Worm (Caenorhabditis elegans) whole organism, L4 larva: ENCODE data around the gene sru-2.

Experiments
- D1046.2 ChIP-seq: fragments of 200-800 bp; sonication (Bioruptor generic); IDR thresholded peaks from 2 replicates; pipeline ENCODE4 v1.3.6; 2022; ENCODE audit warnings: missing genetic modification characterization, missing compliant biosample characterization
- F26F4.8 ChIP-seq: fragments of 200-800 bp; sonication (Bioruptor generic); conservative IDR thresholded peaks from 2 replicates; pipeline ENCODE4 v1.3.6; 2022; ENCODE audit warnings: missing genetic modification characterization, missing compliant biosample characterization
- F44E2.7 ChIP-seq: fragments of 200-800 bp; sonication (Bioruptor generic); IDR thresholded peaks from 2 replicates; pipeline ENCODE4 v2.1.2; 2022; ENCODE audit warnings: missing genetic modification characterization, missing compliant biosample characterization
- T20F7.1 ChIP-seq: fragments of 200-800 bp; sonication (Bioruptor generic); optimal IDR thresholded peaks from 2 replicates; lab custom pipeline; 2018; ENCODE audit warnings: mild to moderate bottlenecking, missing genetic modification characterization, missing compliant biosample characterization
- Y105C5A.15 ChIP-seq: fragments of 200-800 bp; sonication (Bioruptor generic); IDR thresholded peaks from 2 replicates; pipeline ENCODE4 v1.3.6; 2022; ENCODE audit warnings: missing genetic modification characterization, missing compliant biosample characterization
- Y48G9A.11 ChIP-seq: fragments of 200-800 bp; sonication (Bioruptor generic); IDR thresholded peaks from 2 replicates; pipeline ENCODE4 v1.3.6; 2022; ENCODE audit warnings: missing genetic modification reagents, missing genetic modification characterization, missing compliant biosample characterization
- ZK337.2 ChIP-seq: fragments of 200-800 bp; sonication (Bioruptor generic); IDR thresholded peaks from 2 replicates; pipeline ENCODE4 v1.3.6; 2022; ENCODE audit warnings: missing genetic modification reagents, missing genetic modification characterization, missing compliant biosample characterization
- ZK546.5 ChIP-seq, 2 experiments: sonication (generic microtip); optimal IDR thresholded peaks; 2 replicates each; lab custom pipeline; 2017; ENCODE audit warnings: missing biosample characterization in 2 of 2, missing genetic modification characterization in 2 of 2
- aly-2 ChIP-seq: sonication (generic microtip); optimal IDR thresholded peaks from 2 replicates; lab custom pipeline; 2018; ENCODE audit warnings: missing biosample characterization, missing genetic modification characterization
- arid-1 ChIP-seq: fragments of 200-800 bp; sonication (Bioruptor generic); conservative IDR thresholded peaks from 2 replicates; pipeline ENCODE4 v1.3.6; 2022; ENCODE audit warnings: missing genetic modification reagents, missing genetic modification characterization, missing compliant biosample characterization
- attf-4 ChIP-seq: sonication (generic microtip); optimal IDR thresholded peaks from 3 replicates; lab custom pipeline; 2017; ENCODE audit warnings: missing biosample characterization, missing genetic modification characterization
- ceh-32 ChIP-seq: sonication (generic microtip); optimal IDR thresholded peaks from 2 replicates; lab custom pipeline; 2016; ENCODE audit warnings: mild to moderate bottlenecking, missing genetic modification characterization, missing compliant biosample characterization; ENCODE audit not compliant: poor library complexity
- ceh-82 ChIP-seq: sonication (generic microtip); optimal IDR thresholded peaks from 2 replicates; lab custom pipeline; 2017; ENCODE audit warnings: missing biosample characterization, missing genetic modification characterization
- daf-12 ChIP-seq: fragments of 150-350 bp; optimal IDR thresholded peaks from 2 replicates; lab custom pipeline; 2014; ENCODE audit warnings: missing biosample characterization, missing genetic modification reagents, missing genetic modification characterization
- daf-16 ChIP-seq, 3 experiments: sonication (generic microtip); optimal IDR thresholded peaks; 2 replicates each; lab custom pipeline; 2016 to 2017; ENCODE audit warnings: missing genetic modification characterization in 3 of 3, missing genetic modification reagents in 3 of 3, mild to moderate bottlenecking in 2 of 3, missing compliant biosample characterization in 2 of 3, missing biosample characterization in 1 of 3, moderate library complexity in 1 of 3
- dmd-6 ChIP-seq: fragments of 200-800 bp; sonication (Bioruptor generic); IDR thresholded peaks from 2 replicates; pipeline ENCODE4 v1.3.6; 2022; ENCODE audit warnings: missing genetic modification reagents, missing genetic modification characterization, missing compliant biosample characterization
- dmd-8 ChIP-seq: fragments of 200-800 bp; sonication (Bioruptor generic); IDR thresholded peaks from 2 replicates; pipeline ENCODE4 v1.3.6; 2022; ENCODE audit warnings: missing genetic modification characterization, missing compliant biosample characterization
- duxl-1 ChIP-seq: sonication (generic microtip); optimal IDR thresholded peaks from 2 replicates; lab custom pipeline; 2016; ENCODE audit warnings: mild to moderate bottlenecking, missing genetic modification characterization, moderate library complexity, missing compliant biosample characterization; ENCODE audit not compliant: poor library complexity
- dve-1 ChIP-seq: sonication (generic microtip); optimal IDR thresholded peaks from 2 replicates; lab custom pipeline; 2017; ENCODE audit warnings: antibody characterized with exemption, mild to moderate bottlenecking, missing genetic modification characterization, missing compliant biosample characterization; ENCODE audit not compliant: insufficient read depth
- fkh-10 ChIP-seq: fragments of 150-350 bp; optimal IDR thresholded peaks from 2 replicates; lab custom pipeline; 2014; ENCODE audit warnings: missing biosample characterization, missing genetic modification reagents, missing genetic modification characterization
- fos-1 ChIP-seq: fragments of 150-350 bp; optimal IDR thresholded peaks from 2 replicates; lab custom pipeline; 2014; ENCODE audit warnings: missing biosample characterization, missing genetic modification characterization
- hlh-11 ChIP-seq: fragments of 200-800 bp; sonication (Bioruptor generic); optimal IDR thresholded peaks from 2 replicates; lab custom pipeline; 2018; ENCODE audit warnings: mild to moderate bottlenecking, missing genetic modification characterization, missing compliant biosample characterization
- hmg-1.1 ChIP-seq: fragments of 200-800 bp; sonication (Bioruptor generic); IDR thresholded peaks from 2 replicates; pipeline ENCODE4 v1.3.6; 2022; ENCODE audit warnings: missing genetic modification reagents, missing genetic modification characterization, missing compliant biosample characterization
- jun-1 ChIP-seq: fragments of 150-350 bp; optimal IDR thresholded peaks from 2 replicates; lab custom pipeline; 2014; ENCODE audit warnings: missing biosample characterization, missing genetic modification reagents, missing genetic modification characterization
- lim-7 ChIP-seq: fragments of 200-800 bp; sonication (Bioruptor generic); IDR thresholded peaks from 2 replicates; pipeline ENCODE4 v1.3.6; 2022; ENCODE audit warnings: missing genetic modification characterization, missing compliant biosample characterization
- lin-13 ChIP-seq: fragments of 150-350 bp; optimal IDR thresholded peaks from 2 replicates; lab custom pipeline; 2014; ENCODE audit warnings: missing biosample characterization, missing genetic modification reagents, missing genetic modification characterization
- lin-15B ChIP-seq: fragments of 150-350 bp; sonication (generic microtip); optimal IDR thresholded peaks from 3 replicates; lab custom pipeline; 2014; ENCODE audit warnings: missing biosample characterization, missing genetic modification characterization
- lin-38 ChIP-seq: fragments of 200-800 bp; sonication (Bioruptor generic); IDR thresholded peaks from 2 replicates; pipeline ENCODE4 v1.3.6; 2022; ENCODE audit warnings: missing genetic modification reagents, missing genetic modification characterization, missing compliant biosample characterization
- lir-3 ChIP-seq: sonication (generic microtip); optimal IDR thresholded peaks from 2 replicates; lab custom pipeline; 2016; ENCODE audit warnings: mild to moderate bottlenecking, missing genetic modification characterization, missing compliant biosample characterization
- mdl-1 ChIP-seq, 2 experiments: fragments of 150-350 bp in 1 of 2; sonication (generic microtip) in 1 of 2; optimal IDR thresholded peaks; 2 replicates each; lab custom pipeline; 2014 to 2017; ENCODE audit warnings: missing biosample characterization in 2 of 2, missing genetic modification characterization in 2 of 2
- mep-1 ChIP-seq: fragments of 150-350 bp; sonication (generic microtip); optimal IDR thresholded peaks from 3 replicates; lab custom pipeline; 2014; ENCODE audit warnings: missing biosample characterization, missing genetic modification characterization
- mes-2 ChIP-seq: sonication (generic microtip); optimal IDR thresholded peaks from 2 replicates; lab custom pipeline; 2016; ENCODE audit warnings: missing genotype, mild to moderate bottlenecking, missing genetic modification characterization, missing compliant biosample characterization; ENCODE audit not compliant: poor library complexity, severe bottlenecking
- mxl-2 ChIP-seq: fragments of 200-800 bp; sonication (Bioruptor generic); conservative IDR thresholded peaks from 2 replicates; pipeline ENCODE4 v1.3.6; 2022; ENCODE audit warnings: missing genetic modification reagents, missing genetic modification characterization, missing compliant biosample characterization
- mxl-3 ChIP-seq: fragments of 200-800 bp; sonication (Bioruptor generic); optimal IDR thresholded peaks from 2 replicates; lab custom pipeline; 2018; ENCODE audit warnings: mild to moderate bottlenecking, missing genetic modification characterization, missing compliant biosample characterization
- nhr-10 ChIP-seq: fragments of 150-350 bp; optimal IDR thresholded peaks from 2 replicates; lab custom pipeline; 2014; ENCODE audit warnings: missing biosample characterization, missing genetic modification characterization
- nhr-237 ChIP-seq: sonication (generic microtip); optimal IDR thresholded peaks from 2 replicates; lab custom pipeline; 2017; ENCODE audit warnings: missing biosample characterization, missing genetic modification characterization
- nhr-28 ChIP-seq: fragments of 150-350 bp; optimal IDR thresholded peaks from 2 replicates; lab custom pipeline; 2014; ENCODE audit warnings: missing biosample characterization, missing genetic modification characterization
- nhr-41 ChIP-seq: fragments of 200-800 bp; sonication (Bioruptor generic); IDR thresholded peaks from 2 replicates; pipeline ENCODE4 v1.3.6; 2022; ENCODE audit warnings: missing genetic modification reagents, missing genetic modification characterization, missing compliant biosample characterization
- nhr-76 ChIP-seq: fragments of 150-350 bp; optimal IDR thresholded peaks from 2 replicates; lab custom pipeline; 2014; ENCODE audit warnings: missing biosample characterization, missing genetic modification characterization
- pha-4 ChIP-seq, 2 experiments: fragments of 150-350 bp in 1 of 2; fragments of 200-800 bp in 1 of 2; sonication (Bioruptor generic) in 1 of 2; IDR thresholded peaks in 1 of 2; optimal IDR thresholded peaks in 1 of 2; 2 replicates each; pipeline versions ENCODE4 v1.3.6 to Lab custom; 2014 to 2022; ENCODE audit warnings: missing genetic modification characterization in 2 of 2, missing genetic modification reagents in 2 of 2, missing biosample characterization in 1 of 2, missing compliant biosample characterization in 1 of 2
- pqm-1 ChIP-seq: sonication (generic microtip); optimal IDR thresholded peaks from 2 replicates; lab custom pipeline; 2017; ENCODE audit warnings: missing biosample characterization, missing genetic modification characterization
- saeg-2 ChIP-seq: fragments of 200-800 bp; sonication (Bioruptor generic); IDR thresholded peaks from 2 replicates; pipeline ENCODE4 v1.3.6; 2022; ENCODE audit warnings: missing genetic modification reagents, missing genetic modification characterization, missing compliant biosample characterization
- sdz-12 ChIP-seq: fragments of 200-800 bp; sonication (Bioruptor generic); optimal IDR thresholded peaks from 2 replicates; lab custom pipeline; 2018; ENCODE audit warnings: mild to moderate bottlenecking, missing genetic modification characterization, missing compliant biosample characterization
- skn-1 ChIP-seq: fragments of 150-350 bp; optimal IDR thresholded peaks from 2 replicates; lab custom pipeline; 2014; ENCODE audit warnings: missing biosample characterization, missing genetic modification characterization
- snpc-4 ChIP-seq: fragments of 150-350 bp; optimal IDR thresholded peaks from 2 replicates; lab custom pipeline; 2014; ENCODE audit warnings: missing biosample characterization, missing genetic modification characterization
- spr-1 ChIP-seq: sonication (generic microtip); optimal IDR thresholded peaks from 2 replicates; lab custom pipeline; 2016; ENCODE audit warnings: mild to moderate bottlenecking, missing genetic modification characterization, missing compliant biosample characterization
- spr-3 ChIP-seq: fragments of 200-800 bp; sonication (Bioruptor generic); optimal IDR thresholded peaks from 2 replicates; lab custom pipeline; 2018; ENCODE audit warnings: mild to moderate bottlenecking, missing genetic modification characterization, missing compliant biosample characterization
- unc-39 ChIP-seq: sonication (generic microtip); optimal IDR thresholded peaks from 2 replicates; lab custom pipeline; 2017; ENCODE audit warnings: missing biosample characterization, missing genetic modification characterization
- zag-1 ChIP-seq: fragments of 150-350 bp; optimal IDR thresholded peaks from 2 replicates; lab custom pipeline; 2014; ENCODE audit warnings: missing biosample characterization, missing genetic modification characterization
- zip-2 ChIP-seq: fragments of 150-350 bp; optimal IDR thresholded peaks from 2 replicates; lab custom pipeline; 2014; ENCODE audit warnings: missing biosample characterization, missing genetic modification characterization
- ztf-11 ChIP-seq: fragments of 150-350 bp; optimal IDR thresholded peaks from 2 replicates; lab custom pipeline; 2014; ENCODE audit warnings: missing biosample characterization, missing genetic modification characterization

Gene sru-2

ce11 chrIV:9513360-9513777 is 27.3 kb downstream of the sru-2 start (continued):
- TF ChIP-seq dve-1 = peak; percentile 70
- peak; percentile 83 for TF ChIP-seq nhr-28 (tag; lab: Kevin White, UChicago)
- TF ChIP-seq lin-13 (GFP tag; lab: Kevin White, UChicago) = peak; percentile 19
- TF ChIP-seq saeg-2 (GFP tag; lab: Robert Waterston, UW) = no peak
- peak; percentile 60 for TF ChIP-seq dmd-6 (GFP tag; lab: Robert Waterston, UW)
- no peak for TF ChIP-seq skn-1
- TF ChIP-seq mxl-3 (GFP tag; lab: Kevin White, UChicago) = peak; percentile 74
- no peak for TF ChIP-seq ztf-11 (tag; lab: Kevin White, UChicago)
- no peak for TF ChIP-seq spr-3
- TF ChIP-seq T20F7.1 = peak; percentile 22
- TF ChIP-seq dmd-8 (GFP tag; lab: Robert Waterston, UW) = no peak
- no peak for TF ChIP-seq fkh-10 (GFP tag; lab: Kevin White, UChicago)
- TF ChIP-seq duxl-1 = peak; percentile 46
- no peak for TF ChIP-seq F44E2.7 (GFP tag; lab: Robert Waterston, UW)
- TF ChIP-seq ceh-82 (tag; lab: Kevin White, UChicago) = no peak
- TF ChIP-seq Y48G9A.11 (GFP tag; lab: Robert Waterston, UW) = 0 out of 2 replicates have a peak, but pooled peaks have one; percentile 53
- no peak for TF ChIP-seq lim-7 (GFP tag; lab: Robert Waterston, UW)
- 0 out of 2 replicates have a peak, but pooled peaks have one; percentile 35 for TF ChIP-seq pha-4 (GFP tag; IDR thresholded peaks at IDR 0.05; lab: Robert Waterston, UW)
- TF ChIP-seq pha-4 (tag; optimal IDR thresholded peaks at IDR 0.05; lab: Kevin White, UChicago) = no peak
- no peak for TF ChIP-seq unc-39 (tag; lab: Kevin White, UChicago)
- TF ChIP-seq F26F4.8 = no peak
- TF ChIP-seq arid-1 (GFP tag; lab: Robert Waterston, UW) = no peak
- no peak for TF ChIP-seq nhr-237 (tag; lab: Kevin White, UChicago)
- no peak for TF ChIP-seq zag-1 (tag; lab: Kevin White, UChicago)
- peak; percentile 92 for TF ChIP-seq hlh-11 (tag; lab: Kevin White, UChicago)
- no peak for TF ChIP-seq nhr-41 (GFP tag; lab: Robert Waterston, UW)
- TF ChIP-seq mdl-1 (tag; optimal IDR thresholded peaks at IDR 0.05; lab: Kevin White, UChicago) = peak in 1 of 2 experiments; percentile 72
- no peak for TF ChIP-seq sdz-12 (GFP tag; lab: Kevin White, UChicago)
- no peak for TF ChIP-seq fos-1 (tag; lab: Kevin White, UChicago)
- TF ChIP-seq lin-38 = peak; percentile 26; the same call in 1 of the 2 replicates
- TF ChIP-seq daf-16 (GFP tag; optimal IDR thresholded peaks at IDR 0.05; lab: Kevin White, UChicago) = no peak
- TF ChIP-seq daf-16 (tag; optimal IDR thresholded peaks at IDR 0.05; lab: Kevin White, UChicago) = peak; percentile 78
- TF ChIP-seq pqm-1 (tag; lab: Kevin White, UChicago) = peak; percentile 38
- TF ChIP-seq nhr-76 (tag; lab: Kevin White, UChicago) = no peak
- peak; percentile 67 for TF ChIP-seq snpc-4 (tag; lab: Kevin White, UChicago)
- TF ChIP-seq zip-2 (tag; lab: Kevin White, UChicago) = no peak
- no peak for TF ChIP-seq hmg-1.1 (GFP tag; lab: Robert Waterston, UW)
- TF ChIP-seq lir-3 (tag; lab: Kevin White, UChicago) = no peak
- no peak for TF ChIP-seq attf-4
- TF ChIP-seq daf-12 = no peak
- no peak for TF ChIP-seq aly-2 (tag; lab: Kevin White, UChicago)
- TF ChIP-seq lin-15B (tag; lab: Kevin White, UChicago) = no peak
- TF ChIP-seq jun-1 (tag; lab: Kevin White, UChicago) = peak; percentile 9
- no peak for TF ChIP-seq Y105C5A.15 (GFP tag; lab: Robert Waterston, UW)
- TF ChIP-seq ZK546.5 (tag; optimal IDR thresholded peaks at IDR 0.05; lab: Kevin White, UChicago) = no peak
- TF ChIP-seq ceh-32 (tag; lab: Kevin White, UChicago) = no peak
- no peak for TF ChIP-seq nhr-10 (tag; lab: Kevin White, UChicago)
- TF ChIP-seq D1046.2 = no peak
- TF ChIP-seq ZK337.2 (GFP tag; lab: Robert Waterston, UW) = no peak
- TF ChIP-seq mep-1 (tag; lab: Kevin White, UChicago) = peak; percentile 28
- TF ChIP-seq spr-1 (tag; lab: Kevin White, UChicago) = no peak
- TF ChIP-seq mes-2 (tag; lab: Kevin White, UChicago) = peak; percentile 45
- TF ChIP-seq mxl-2 (GFP tag; lab: Robert Waterston, UW) = no peak
